Worm (Caenorhabditis elegans) whole organism, L3 larva: ENCODE data around the gene M03E7.3.

ENCODE experiments used
- R02D3.7 ChIP-seq: fragments of 150-350 bp; optimal IDR thresholded peaks from 2 replicates; lab custom pipeline; 2014; ENCODE audit warnings: missing biosample characterization, missing genetic modification characterization
- ama-1 ChIP-seq: fragments of 150-350 bp; optimal IDR thresholded peaks from 2 replicates; lab custom pipeline; 2018
- ceh-16 ChIP-seq: sonication (generic microtip); optimal IDR thresholded peaks from 2 replicates; lab custom pipeline; 2017; ENCODE audit warnings: missing biosample characterization, missing genetic modification characterization
- ceh-28 ChIP-seq: fragments of 150-350 bp; optimal IDR thresholded peaks from 2 replicates; lab custom pipeline; 2014; ENCODE audit warnings: missing biosample characterization, missing genetic modification reagents, missing genetic modification characterization
- ceh-9 ChIP-seq: sonication (generic microtip); optimal IDR thresholded peaks from 2 replicates; lab custom pipeline; 2018; ENCODE audit warnings: missing biosample characterization, missing genetic modification characterization
- daf-12 ChIP-seq: fragments of 150-350 bp; optimal IDR thresholded peaks from 2 replicates; lab custom pipeline; 2014; ENCODE audit warnings: missing biosample characterization, missing genetic modification reagents, missing genetic modification characterization
- egl-27 ChIP-seq: sonication (generic microtip); optimal IDR thresholded peaks from 4 replicates; lab custom pipeline; 2017; ENCODE audit warnings: missing biosample characterization, missing genetic modification reagents, missing genetic modification characterization
- egl-5 ChIP-seq: fragments of 150-350 bp; optimal IDR thresholded peaks from 2 replicates; lab custom pipeline; 2017; ENCODE audit warnings: missing biosample characterization, missing genetic modification reagents, missing genetic modification characterization, inconsistent platforms
- elt-2 ChIP-seq: sonication (generic microtip); optimal IDR thresholded peaks from 2 replicates; lab custom pipeline; 2016; ENCODE audit warnings: missing genetic modification reagents, mild to moderate bottlenecking, missing genetic modification characterization, missing compliant biosample characterization
- elt-3 ChIP-seq, 3 experiments: fragments of 150-350 bp in 1 of 3; sonication (generic microtip) in 2 of 3; optimal IDR thresholded peaks; 2 replicates in 2 of 3; 4 replicates in 1 of 3; lab custom pipeline; 2014 to 2017; ENCODE audit warnings: missing biosample characterization in 3 of 3, missing genetic modification characterization in 3 of 3
- eor-1 ChIP-seq, 2 experiments: fragments of 150-350 bp; optimal IDR thresholded peaks; 2 replicates each; lab custom pipeline; 2014 to 2018; ENCODE audit warnings: missing biosample characterization in 2 of 2, missing genetic modification characterization in 2 of 2
- hmg-11 ChIP-seq: sonication (generic microtip); optimal IDR thresholded peaks from 2 replicates; lab custom pipeline; 2016; ENCODE audit warnings: missing genetic modification characterization, missing compliant biosample characterization
- jun-1 ChIP-seq: fragments of 150-350 bp; optimal IDR thresholded peaks from 2 replicates; lab custom pipeline; 2014; ENCODE audit warnings: missing biosample characterization, missing genetic modification reagents, missing genetic modification characterization
- lin-15B ChIP-seq: fragments of 150-350 bp; optimal IDR thresholded peaks from 2 replicates; lab custom pipeline; 2014; ENCODE audit warnings: missing biosample characterization, missing genetic modification characterization
- lin-39 ChIP-seq: fragments of 150-350 bp; optimal IDR thresholded peaks from 2 replicates; lab custom pipeline; 2018; ENCODE audit warnings: missing biosample characterization, missing genetic modification reagents, missing genetic modification characterization
- lsy-12 ChIP-seq: sonication (generic microtip); optimal IDR thresholded peaks from 2 replicates; lab custom pipeline; 2016; ENCODE audit warnings: mild to moderate bottlenecking, missing genetic modification characterization, missing compliant biosample characterization
- mdl-1 ChIP-seq: fragments of 150-350 bp; optimal IDR thresholded peaks from 2 replicates; lab custom pipeline; 2014; ENCODE audit warnings: missing biosample characterization, missing genetic modification characterization
- mml-1 ChIP-seq: fragments of 150-350 bp; sonication (generic microtip); optimal IDR thresholded peaks from 3 replicates; lab custom pipeline; 2014; ENCODE audit warnings: missing biosample characterization, missing genetic modification characterization
- nfya-1 ChIP-seq: sonication (generic microtip); optimal IDR thresholded peaks from 2 replicates; lab custom pipeline; 2017; ENCODE audit warnings: missing genetic modification characterization, mild to moderate bottlenecking, missing compliant biosample characterization, antibody characterized with exemption, moderate library complexity; ENCODE audit not compliant: insufficient read depth
- nhr-11 ChIP-seq: fragments of 150-350 bp; optimal IDR thresholded peaks from 2 replicates; lab custom pipeline; 2014; ENCODE audit warnings: missing biosample characterization, missing genetic modification characterization
- nhr-12 ChIP-seq: fragments of 150-350 bp; optimal IDR thresholded peaks from 2 replicates; lab custom pipeline; 2014; ENCODE audit warnings: missing biosample characterization, missing genetic modification characterization
- nhr-23 ChIP-seq: fragments of 150-350 bp; optimal IDR thresholded peaks from 2 replicates; lab custom pipeline; 2014; ENCODE audit warnings: missing biosample characterization, missing genetic modification reagents, missing genetic modification characterization
- nhr-237 ChIP-seq: fragments of 150-350 bp; optimal IDR thresholded peaks from 2 replicates; lab custom pipeline; 2014; ENCODE audit warnings: missing biosample characterization, missing genetic modification characterization
- nhr-25 ChIP-seq: sonication (generic microtip); optimal IDR thresholded peaks from 2 replicates; lab custom pipeline; 2017; ENCODE audit warnings: missing biosample characterization, missing genetic modification characterization
- nhr-43 ChIP-seq: sonication (generic microtip); optimal IDR thresholded peaks from 2 replicates; lab custom pipeline; 2016; ENCODE audit warnings: mild to moderate bottlenecking, missing genetic modification characterization, missing compliant biosample characterization; ENCODE audit not compliant: poor library complexity, severe bottlenecking
- nhr-76 ChIP-seq: fragments of 150-350 bp; sonication (generic microtip); optimal IDR thresholded peaks from 5 replicates; lab custom pipeline; 2014; ENCODE audit warnings: missing biosample characterization, missing genetic modification characterization
- nhr-77 ChIP-seq: fragments of 150-350 bp; optimal IDR thresholded peaks from 2 replicates; lab custom pipeline; 2014; ENCODE audit warnings: missing biosample characterization, missing genetic modification characterization
- pha-4 ChIP-seq: fragments of 150-350 bp; optimal IDR thresholded peaks from 2 replicates; lab custom pipeline; 2014; ENCODE audit warnings: missing biosample characterization, missing genetic modification reagents, missing genetic modification characterization
- sea-2 ChIP-seq: fragments of 150-350 bp; sonication (generic microtip); optimal IDR thresholded peaks from 4 replicates; lab custom pipeline; 2014; ENCODE audit warnings: missing biosample characterization, missing genetic modification reagents, missing genetic modification characterization
- snpc-4 ChIP-seq: fragments of 150-350 bp; optimal IDR thresholded peaks from 2 replicates; lab custom pipeline; 2014; ENCODE audit warnings: missing biosample characterization, missing genetic modification characterization
- tbx-2 ChIP-seq: sonication (generic microtip); optimal IDR thresholded peaks from 2 replicates; lab custom pipeline; 2016; ENCODE audit warnings: mild to moderate bottlenecking, missing genetic modification characterization, missing compliant biosample characterization
- zag-1 ChIP-seq: fragments of 150-350 bp; optimal IDR thresholded peaks from 2 replicates; lab custom pipeline; 2014; ENCODE audit warnings: missing biosample characterization, missing genetic modification characterization
- ztf-11 ChIP-seq: fragments of 150-350 bp; optimal IDR thresholded peaks from 2 replicates; lab custom pipeline; 2014; ENCODE audit warnings: missing biosample characterization, missing genetic modification characterization
- ztf-4 ChIP-seq: fragments of 150-350 bp; optimal IDR thresholded peaks from 2 replicates; lab custom pipeline; 2014; ENCODE audit warnings: missing biosample characterization, missing genetic modification characterization

The M03E7.3 gene

DNA sequence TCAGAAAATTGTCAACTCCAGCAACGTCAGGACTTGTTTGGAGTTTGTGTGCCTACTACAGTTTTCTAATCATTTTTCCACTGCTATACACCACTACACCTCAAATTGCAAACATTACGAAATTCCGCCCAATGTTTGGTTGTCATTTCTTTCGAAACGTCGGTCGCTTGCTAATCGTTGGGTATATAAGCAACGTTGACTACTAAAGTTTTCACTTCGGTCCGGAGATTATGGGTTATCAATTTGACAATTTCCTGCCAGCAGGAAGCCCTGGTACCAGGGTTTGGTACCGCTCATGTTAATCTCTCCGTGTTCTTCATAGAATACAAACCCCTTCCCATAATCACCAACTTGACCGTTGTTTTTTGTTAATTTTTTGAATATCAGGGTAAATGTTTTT, 38.8 kb upstream of the M03E7.3 start (continued):
- TF ChIP-seq nhr-237: no peak
- TF ChIP-seq ztf-4: no peak
- no peak for TF ChIP-seq nhr-25 (tag; lab: Kevin White, UChicago)
- no peak for TF ChIP-seq elt-3 (tag; optimal IDR thresholded peaks at IDR 0.05; lab: Kevin White, UChicago)
- TF ChIP-seq ztf-11 (tag; lab: Kevin White, UChicago): no peak
- no peak for TF ChIP-seq nhr-23 (tag; lab: Kevin White, UChicago)
- TF ChIP-seq jun-1 (tag; lab: Kevin White, UChicago): peak; percentile 59
- no peak for TF ChIP-seq egl-5
- no peak for TF ChIP-seq mdl-1
- TF ChIP-seq pha-4 (tag; lab: Kevin White, UChicago): peak; percentile 65
- no peak for TF ChIP-seq eor-1 (tag; optimal IDR thresholded peaks at IDR 0.05; lab: Kevin White, UChicago)

DNA sequence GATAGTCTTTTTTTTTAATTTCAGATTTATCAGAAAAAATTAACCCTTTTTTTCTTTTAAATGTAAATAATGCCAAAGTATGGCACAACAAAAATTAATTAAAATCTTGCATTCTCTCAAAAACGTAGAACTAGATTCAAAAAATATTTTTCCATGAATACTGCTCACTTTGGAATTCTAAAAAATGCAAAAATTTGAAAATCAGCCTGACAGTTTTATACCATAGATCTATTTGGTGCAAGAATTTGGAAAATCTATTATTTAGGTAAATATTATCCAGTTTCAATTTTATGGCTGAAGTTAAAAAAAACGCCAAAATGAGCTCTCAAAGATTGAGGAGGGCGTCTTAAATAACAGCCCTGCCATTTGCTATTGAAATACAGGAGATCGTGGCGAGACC, 35.2 kb upstream of the M03E7.3 start:
- no peak for TF ChIP-seq R02D3.7 (tag; lab: Kevin White, UChicago)
- no peak for TF ChIP-seq sea-2 (GFP tag; lab: Kevin White, UChicago)
- TF ChIP-seq hmg-11: no peak
- TF ChIP-seq lin-39 (tag; lab: Kevin White, UChicago): no peak
- TF ChIP-seq zag-1 (tag; lab: Kevin White, UChicago): no peak
- TF ChIP-seq nhr-23 (tag; lab: Kevin White, UChicago): no peak
- no peak for TF ChIP-seq ceh-9 (tag; lab: Kevin White, UChicago)
- TF ChIP-seq egl-5: no peak
- no peak for TF ChIP-seq nhr-76 (tag; lab: Kevin White, UChicago)
- no peak for TF ChIP-seq nhr-237
- no peak for TF ChIP-seq daf-12
- no peak for TF ChIP-seq mml-1 (tag; lab: Kevin White, UChicago)
- TF ChIP-seq ama-1 (lab: Kevin White, UChicago): no peak
- TF ChIP-seq ztf-4: no peak
- TF ChIP-seq ceh-16: no peak
- no peak for TF ChIP-seq jun-1 (tag; lab: Kevin White, UChicago)
- no peak for TF ChIP-seq mdl-1
- TF ChIP-seq nhr-12 (tag; lab: Kevin White, UChicago): no peak
- no peak for TF ChIP-seq elt-2 (tag; lab: Kevin White, UChicago)

DNA sequence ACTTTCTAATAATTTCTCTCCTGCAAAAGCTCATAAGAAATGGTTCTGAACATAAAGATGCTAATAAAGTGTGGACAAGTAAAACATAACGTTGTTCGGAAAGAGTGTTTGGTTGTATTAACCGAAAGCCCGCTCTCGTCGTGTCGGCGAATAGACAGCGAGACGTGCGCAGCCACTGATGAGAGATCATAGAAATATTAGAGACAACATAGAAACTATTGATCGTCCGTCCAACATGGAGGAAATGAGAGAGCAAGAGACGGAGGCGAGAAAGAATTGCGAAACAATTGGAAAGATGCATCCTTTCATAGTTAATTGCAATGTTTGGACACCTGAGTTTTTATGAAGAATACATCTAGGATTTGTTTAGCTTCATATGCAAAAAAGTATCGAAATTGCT, 34.3 kb upstream of the M03E7.3 start:
- peak; percentile 19 for TF ChIP-seq nhr-11 (tag; lab: Kevin White, UChicago)
- TF ChIP-seq ceh-28 (tag; lab: Kevin White, UChicago): peak; percentile 82
- peak; percentile 48 for TF ChIP-seq ama-1 (lab: Kevin White, UChicago)
- no peak for TF ChIP-seq sea-2 (GFP tag; lab: Kevin White, UChicago)
- TF ChIP-seq nhr-43 (tag; lab: Kevin White, UChicago): peak; percentile 30
- TF ChIP-seq nfya-1 (tag; lab: Kevin White, UChicago): peak; percentile 92
- no peak for TF ChIP-seq zag-1 (tag; lab: Kevin White, UChicago)
- peak; percentile 40 for TF ChIP-seq lsy-12 (tag; lab: Kevin White, UChicago)
- peak; percentile 30 for TF ChIP-seq elt-2 (tag; lab: Kevin White, UChicago)
- no peak for TF ChIP-seq tbx-2
- peak; percentile 37 for TF ChIP-seq lin-15B
- no peak for TF ChIP-seq ztf-4
- peak; percentile 84 for TF ChIP-seq hmg-11
- TF ChIP-seq lin-39 (tag; lab: Kevin White, UChicago): peak; percentile 43
- no peak for TF ChIP-seq egl-27 (tag; lab: Kevin White, UChicago)
- TF ChIP-seq nhr-25 (tag; lab: Kevin White, UChicago): peak; percentile 45
- TF ChIP-seq snpc-4 (tag; lab: Kevin White, UChicago): peak; percentile 65
- TF ChIP-seq pha-4 (tag; lab: Kevin White, UChicago): peak; percentile 50
- TF ChIP-seq nhr-23 (tag; lab: Kevin White, UChicago): peak; percentile 47
- TF ChIP-seq, all 47 proteins: peak for 14

DNA sequence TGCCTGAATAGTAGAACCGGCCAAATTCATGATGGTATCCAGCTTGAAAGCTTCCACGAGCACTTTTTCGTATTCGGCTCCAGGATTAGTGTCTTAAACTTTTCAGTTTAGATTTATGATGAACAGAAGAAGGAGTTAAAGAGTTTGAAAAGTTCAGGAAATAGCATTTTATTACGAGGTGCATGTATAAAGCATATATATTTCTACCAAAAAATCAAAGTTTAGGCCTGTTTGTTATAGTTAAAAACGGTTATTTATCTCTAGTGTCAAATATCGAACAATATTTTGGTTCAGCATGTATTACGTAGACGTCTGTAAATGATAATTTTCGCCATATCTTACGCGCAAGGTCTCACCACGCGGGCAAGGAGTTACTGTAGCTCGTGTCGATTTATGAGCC, 33.5 kb upstream of the M03E7.3 start, which contains the start of gene klc-2:
TSS of gene klc-2 (minus strand) at position 101 of the 400 bp plus-strand sequence.
- TF ChIP-seq hmg-11 (no peak), nhr-77 (no peak), elt-3 (tag; optimal IDR thresholded peaks at IDR 0.05; lab: Kevin White, UChicago) (no peak), lsy-12 (tag; lab: Kevin White, UChicago) (no peak), nhr-237 (no peak), ceh-9 (tag; lab: Kevin White, UChicago) (no peak), tbx-2 (no peak), nfya-1 (tag; lab: Kevin White, UChicago) (no peak)
